Worm (Caenorhabditis elegans): ENCODE measurements around the gene nhr-156.

ce11 chrV:3878223-3878622 lies 27.7 kb upstream of the nhr-156 start, which contains the start of gene nhr-159:
- no peak for TF ChIP-seq ama-1 (optimal IDR thresholded peaks at IDR 0.05)
- no peak for TF ChIP-seq pha-4 (tag; optimal IDR thresholded peaks at IDR 0.05)
- TF ChIP-seq lin-39 (tag; optimal IDR thresholded peaks at IDR 0.05) = no peak
- no peak for TF ChIP-seq nhr-76 (tag; optimal IDR thresholded peaks at IDR 0.05)
- no peak for TF ChIP-seq aly-2 (tag; optimal IDR thresholded peaks at IDR 0.05)

Data from whole organism, L3 larva.